Worm (Caenorhabditis elegans) whole organism, midembryonic: ENCODE results near the gene F56B6.6.

Experiments used
- T22C8.4 ChIP-seq: fragments of 200-800 bp; sonication (Bioruptor generic); IDR thresholded peaks from 2 replicates; pipeline ENCODE4 v1.3.6; 2022; ENCODE audit warnings: missing genetic modification characterization, missing compliant biosample characterization
- cog-1 ChIP-seq: sonication (generic microtip); optimal IDR thresholded peaks from 2 replicates; lab custom pipeline; 2016; ENCODE audit warnings: missing genetic modification characterization, missing compliant biosample characterization
- flt-1 ChIP-seq: fragments of 200-800 bp; sonication (Bioruptor generic); IDR thresholded peaks from 2 replicates; pipeline ENCODE4 v1.3.6; 2022; ENCODE audit warnings: missing genetic modification characterization, missing compliant biosample characterization
- klf-2 ChIP-seq: fragments of 200-800 bp; sonication (Bioruptor generic); conservative IDR thresholded peaks from 2 replicates; pipeline ENCODE4 v1.3.6; 2022; ENCODE audit warnings: missing genetic modification reagents, missing genetic modification characterization, missing compliant biosample characterization
- med-1 ChIP-seq: sonication (generic microtip); optimal IDR thresholded peaks from 2 replicates; lab custom pipeline; 2017; ENCODE audit warnings: missing genetic modification characterization, mild to moderate bottlenecking, missing compliant biosample characterization, antibody characterized with exemption, missing genetic modification reagents; ENCODE audit not compliant: insufficient read depth
- ref-1 ChIP-seq: fragments of 200-800 bp; sonication (Bioruptor generic); conservative IDR thresholded peaks from 2 replicates; pipeline ENCODE4 v1.3.6; 2022; ENCODE audit warnings: missing genetic modification reagents, missing genetic modification characterization, missing compliant biosample characterization
- tab-1 ChIP-seq: fragments of 200-800 bp; sonication (Bioruptor generic); IDR thresholded peaks from 2 replicates; pipeline ENCODE4 v1.3.6; 2022; ENCODE audit warnings: missing genetic modification characterization, missing compliant biosample characterization
- ztf-23 ChIP-seq: fragments of 200-800 bp; sonication (Bioruptor generic); IDR thresholded peaks from 2 replicates; pipeline ENCODE4 v1.3.6; 2022; ENCODE audit warnings: missing genetic modification reagents, missing genetic modification characterization, missing compliant biosample characterization
- ztf-29 ChIP-seq: fragments of 200-800 bp; sonication (Bioruptor generic); IDR thresholded peaks from 2 replicates; pipeline ENCODE4 v1.3.6; 2022; ENCODE audit warnings: missing genetic modification reagents, missing genetic modification characterization, missing compliant biosample characterization

F56B6.6 gene

ce11 chrX:3488993-3489392, 43.8 kb downstream of the F56B6.6 start, which contains the start of gene C12D12.3:
TSS of gene C12D12.3 (plus strand) at chrX:3489293.
- TF ChIP-seq ztf-23 (GFP tag; lab: Robert Waterston, UW) (no peak), tab-1 (GFP tag; lab: Robert Waterston, UW) (no peak), ref-1 (GFP tag; lab: Robert Waterston, UW) (no peak), flt-1 (GFP tag; lab: Robert Waterston, UW) (no peak), cog-1 (tag; lab: Kevin White, UChicago) (no peak), med-1 (no peak), klf-2 (GFP tag; lab: Robert Waterston, UW) (no peak), ztf-29 (no peak), T22C8.4 (GFP tag; lab: Robert Waterston, UW) (no peak)

- TF ChIP-seq ztf-29 = no peak
- TF ChIP-seq ref-1 (GFP tag; lab: Robert Waterston, UW) = no peak
- no peak for TF ChIP-seq cog-1 (tag; lab: Kevin White, UChicago)
- TF ChIP-seq klf-2 (GFP tag; lab: Robert Waterston, UW) = no peak
- no peak for TF ChIP-seq flt-1 (GFP tag; lab: Robert Waterston, UW)
- no peak for TF ChIP-seq T22C8.4 (GFP tag; lab: Robert Waterston, UW)
- no peak for TF ChIP-seq tab-1 (GFP tag; lab: Robert Waterston, UW)
- no peak for TF ChIP-seq ztf-23 (GFP tag; lab: Robert Waterston, UW)
- TF ChIP-seq med-1 = no peak
Measured at ce11 chrX:3488074-3488688, 44.6 kb downstream of the F56B6.6 start.
